Worm (Caenorhabditis elegans) whole organism, young adult: ENCODE results near the gene F54D5.15.

ENCODE experiments used
- B0035.1 ChIP-seq: sonication (generic microtip); optimal IDR thresholded peaks from 2 replicates; lab custom pipeline; 2016; ENCODE audit warnings: missing genetic modification characterization, mild to moderate bottlenecking, missing compliant biosample characterization, missing genotype, missing genetic modification reagents
- F22D6.2 ChIP-seq: sonication (generic microtip); optimal IDR thresholded peaks from 2 replicates; lab custom pipeline; 2016; ENCODE audit warnings: mild to moderate bottlenecking, missing genetic modification characterization, missing compliant biosample characterization
- F52B5.7 ChIP-seq: sonication (generic microtip); optimal IDR thresholded peaks from 2 replicates; lab custom pipeline; 2016; ENCODE audit warnings: mild to moderate bottlenecking, missing genetic modification characterization, missing compliant biosample characterization
- K11D2.4 ChIP-seq: fragments of 200-800 bp; sonication (Bioruptor generic); IDR thresholded peaks from 2 replicates; pipeline ENCODE4 v1.3.6; 2022; ENCODE audit warnings: missing genetic modification reagents, missing genetic modification characterization, missing compliant biosample characterization
- K12H6.12 ChIP-seq: fragments of 200-800 bp; sonication (Bioruptor generic); optimal IDR thresholded peaks from 2 replicates; lab custom pipeline; 2018; ENCODE audit warnings: mild to moderate bottlenecking, missing genetic modification characterization, missing compliant biosample characterization
- T26A5.8 ChIP-seq: sonication (generic microtip); optimal IDR thresholded peaks from 2 replicates; lab custom pipeline; 2016; ENCODE audit warnings: missing genetic modification characterization, missing compliant biosample characterization
- Y53F4B.3 ChIP-seq: fragments of 200-800 bp; sonication (Bioruptor generic); IDR thresholded peaks from 2 replicates; pipeline ENCODE4 v1.3.6; 2022; ENCODE audit warnings: missing genetic modification reagents, missing genetic modification characterization, missing compliant biosample characterization
- Y53G8AR.9 ChIP-seq: fragments of 200-800 bp; sonication (Bioruptor generic); conservative IDR thresholded peaks from 2 replicates; pipeline ENCODE4 v1.3.6; 2022; ENCODE audit warnings: missing genetic modification reagents, missing genetic modification characterization, missing compliant biosample characterization
- akir-1 ChIP-seq: fragments of 200-800 bp; sonication (Bioruptor generic); optimal IDR thresholded peaks from 2 replicates; lab custom pipeline; 2018; ENCODE audit warnings: mild to moderate bottlenecking, missing genetic modification characterization, moderate library complexity, missing compliant biosample characterization
- attf-5 ChIP-seq: fragments of 200-800 bp; sonication (Bioruptor generic); optimal IDR thresholded peaks from 2 replicates; lab custom pipeline; 2018; ENCODE audit warnings: mild to moderate bottlenecking, missing genetic modification characterization, missing compliant biosample characterization
- bed-1 ChIP-seq: fragments of 200-800 bp; sonication (Bioruptor generic); IDR thresholded peaks from 2 replicates; pipeline ENCODE4 v1.3.6; 2022; ENCODE audit warnings: missing genetic modification reagents, missing genetic modification characterization, missing compliant biosample characterization
- bed-2 ChIP-seq: fragments of 200-800 bp; sonication (Bioruptor generic); IDR thresholded peaks from 2 replicates; pipeline ENCODE4 v1.3.6; 2022; ENCODE audit warnings: missing genetic modification reagents, missing genetic modification characterization, missing compliant biosample characterization
- ceh-100 ChIP-seq: fragments of 200-800 bp; sonication (Bioruptor generic); IDR thresholded peaks from 2 replicates; pipeline ENCODE4 v1.3.6; 2022; ENCODE audit warnings: missing genetic modification reagents, missing genetic modification characterization, missing compliant biosample characterization
- ceh-27 ChIP-seq: fragments of 200-800 bp; sonication (Bioruptor generic); optimal IDR thresholded peaks from 2 replicates; lab custom pipeline; 2018; ENCODE audit warnings: mild to moderate bottlenecking, missing genetic modification characterization, moderate library complexity, missing compliant biosample characterization
- ceh-91 ChIP-seq: fragments of 200-800 bp; sonication (Bioruptor generic); IDR thresholded peaks from 2 replicates; pipeline ENCODE4 v1.3.6; 2022; ENCODE audit warnings: missing genetic modification reagents, missing genetic modification characterization, missing compliant biosample characterization
- chd-7 ChIP-seq: sonication (generic microtip); optimal IDR thresholded peaks from 2 replicates; lab custom pipeline; 2016; ENCODE audit warnings: mild to moderate bottlenecking, missing genetic modification characterization, moderate library complexity, missing compliant biosample characterization
- dpff-1 ChIP-seq: sonication (generic microtip); optimal IDR thresholded peaks from 2 replicates; lab custom pipeline; 2017; ENCODE audit warnings: mild to moderate bottlenecking, missing genetic modification characterization, missing compliant biosample characterization
- dpl-1 ChIP-seq: fragments of 150-350 bp; optimal IDR thresholded peaks from 2 replicates; lab custom pipeline; 2014; ENCODE audit warnings: missing biosample characterization, missing genetic modification reagents, missing genetic modification characterization
- egl-18 ChIP-seq: fragments of 200-800 bp; sonication (Bioruptor generic); IDR thresholded peaks from 2 replicates; pipeline ENCODE4 v1.3.6; 2022; ENCODE audit warnings: missing genetic modification reagents, missing genetic modification characterization, missing compliant biosample characterization
- egl-44 ChIP-seq: fragments of 200-800 bp; sonication (Bioruptor generic); IDR thresholded peaks from 2 replicates; pipeline ENCODE4 v1.3.6; 2022; ENCODE audit warnings: missing genetic modification reagents, missing genetic modification characterization, missing compliant biosample characterization
- gei-17 ChIP-seq: fragments of 200-800 bp; sonication (Bioruptor generic); optimal IDR thresholded peaks from 2 replicates; lab custom pipeline; 2018; ENCODE audit warnings: mild to moderate bottlenecking, missing genetic modification characterization, missing compliant biosample characterization
- him-1 ChIP-seq: sonication (generic microtip); optimal IDR thresholded peaks from 2 replicates; lab custom pipeline; 2016; ENCODE audit warnings: missing genotype, missing genetic modification reagents, missing genetic modification characterization, missing compliant biosample characterization
- hlh-26 ChIP-seq: fragments of 200-800 bp; sonication (Bioruptor generic); conservative IDR thresholded peaks from 2 replicates; pipeline ENCODE4 v1.3.6; 2022; ENCODE audit warnings: missing genetic modification reagents, missing genetic modification characterization, missing compliant biosample characterization
- hmg-1.2 ChIP-seq: fragments of 200-800 bp; sonication (Bioruptor generic); IDR thresholded peaks from 2 replicates; pipeline ENCODE4 v1.3.6; 2022; ENCODE audit warnings: missing genetic modification reagents, missing genetic modification characterization, missing compliant biosample characterization
- hrde-1 ChIP-seq: sonication (generic microtip); optimal IDR thresholded peaks from 2 replicates; lab custom pipeline; 2016; ENCODE audit warnings: missing genetic modification characterization, mild to moderate bottlenecking, missing compliant biosample characterization, moderate library complexity, missing genotype, missing genetic modification reagents, borderline replicate concordance
- lag-1 ChIP-seq: fragments of 200-800 bp; sonication (Bioruptor generic); IDR thresholded peaks from 2 replicates; pipeline ENCODE4 v1.3.6; 2022; ENCODE audit warnings: missing genetic modification reagents, missing genetic modification characterization, missing compliant biosample characterization
- lsy-27 ChIP-seq: sonication (generic microtip); optimal IDR thresholded peaks from 2 replicates; lab custom pipeline; 2017; ENCODE audit warnings: missing genetic modification characterization, mild to moderate bottlenecking, missing compliant biosample characterization, antibody characterized with exemption, missing genotype, borderline replicate concordance; ENCODE audit not compliant: insufficient read depth
- madf-8 ChIP-seq: fragments of 200-800 bp; sonication (Bioruptor generic); conservative IDR thresholded peaks from 2 replicates; pipeline ENCODE4 v1.3.6; 2022; ENCODE audit warnings: missing genetic modification reagents, missing genetic modification characterization, missing compliant biosample characterization
- mel-28 ChIP-seq: sonication (generic microtip); optimal IDR thresholded peaks from 2 replicates; lab custom pipeline; 2016; ENCODE audit warnings: borderline replicate concordance, mild to moderate bottlenecking, missing genetic modification characterization, missing compliant biosample characterization
- nfya-1 ChIP-seq: sonication (generic microtip); optimal IDR thresholded peaks from 2 replicates; lab custom pipeline; 2017; ENCODE audit warnings: antibody characterized with exemption, missing compliant biosample characterization, missing genetic modification characterization, borderline replicate concordance; ENCODE audit not compliant: insufficient read depth
- nfya-2 ChIP-seq: fragments of 200-800 bp; sonication (Bioruptor generic); IDR thresholded peaks from 2 replicates; pipeline ENCODE4 v1.3.6; 2022; ENCODE audit warnings: missing genetic modification reagents, missing genetic modification characterization, missing compliant biosample characterization
- nfyb-1 ChIP-seq: fragments of 200-800 bp; sonication (Bioruptor generic); IDR thresholded peaks from 2 replicates; pipeline ENCODE4 v1.3.6; 2022; ENCODE audit warnings: missing genetic modification reagents, missing genetic modification characterization, missing compliant biosample characterization
- nhr-120 ChIP-seq: fragments of 200-800 bp; sonication (Bioruptor generic); IDR thresholded peaks from 2 replicates; pipeline ENCODE4 v1.3.6; 2022; ENCODE audit warnings: missing genetic modification characterization, missing compliant biosample characterization
- nhr-90 ChIP-seq: sonication (generic microtip); optimal IDR thresholded peaks from 2 replicates; lab custom pipeline; 2016; ENCODE audit warnings: missing genotype, mild to moderate bottlenecking, missing genetic modification characterization, missing compliant biosample characterization
- rcor-1 ChIP-seq: fragments of 200-800 bp; sonication (Bioruptor generic); IDR thresholded peaks from 2 replicates; pipeline ENCODE4 v1.3.6; 2022; ENCODE audit warnings: missing genetic modification reagents, missing genetic modification characterization, missing compliant biosample characterization
- rec-8 ChIP-seq, 2 experiments: sonication (generic microtip); optimal IDR thresholded peaks; 2 replicates each; lab custom pipeline; 2016; ENCODE audit warnings: mild to moderate bottlenecking in 2 of 2, missing genetic modification characterization in 2 of 2, missing genetic modification reagents in 2 of 2, missing genotype in 2 of 2, missing biosample characterization in 1 of 2, missing compliant biosample characterization in 1 of 2, moderate library complexity in 1 of 2
- repo-1 ChIP-seq: sonication (generic microtip); optimal IDR thresholded peaks from 2 replicates; lab custom pipeline; 2017; ENCODE audit warnings: mild to moderate bottlenecking, missing genetic modification characterization, missing compliant biosample characterization
- rpc-1 ChIP-seq, 2 experiments: fragments of 150-350 bp in 1 of 2; sonication (generic microtip) in 1 of 2; optimal IDR thresholded peaks; 2 replicates each; lab custom pipeline; 2014 to 2018; ENCODE audit warnings: missing biosample characterization in 1 of 2, missing genetic modification characterization in 1 of 2, missing genetic modification reagents in 1 of 2, missing genotype in 1 of 2
- sdz-38 ChIP-seq: sonication (generic microtip); optimal IDR thresholded peaks from 2 replicates; lab custom pipeline; 2016; ENCODE audit warnings: missing genotype, missing genetic modification characterization, missing compliant biosample characterization
- snpc-3.4 ChIP-seq: sonication (generic microtip); optimal IDR thresholded peaks from 2 replicates; lab custom pipeline; 2017; ENCODE audit warnings: missing genetic modification characterization, mild to moderate bottlenecking, missing compliant biosample characterization, antibody characterized with exemption, moderate library complexity, missing genotype, missing genetic modification reagents
- sptf-2 ChIP-seq: fragments of 200-800 bp; sonication (Bioruptor generic); optimal IDR thresholded peaks from 2 replicates; lab custom pipeline; 2018; ENCODE audit warnings: mild to moderate bottlenecking, missing genetic modification characterization, missing compliant biosample characterization
- tbx-9 ChIP-seq: sonication (generic microtip); optimal IDR thresholded peaks from 2 replicates; lab custom pipeline; 2016; ENCODE audit warnings: borderline replicate concordance, missing genetic modification characterization, inconsistent platforms, missing compliant biosample characterization
- zim-3 ChIP-seq: sonication (generic microtip); optimal IDR thresholded peaks from 2 replicates; lab custom pipeline; 2017; ENCODE audit warnings: mild to moderate bottlenecking, missing genetic modification characterization, moderate library complexity, missing compliant biosample characterization
- ztf-18 ChIP-seq: sonication (generic microtip); optimal IDR thresholded peaks from 2 replicates; lab custom pipeline; 2016; ENCODE audit warnings: missing genotype, mild to moderate bottlenecking, missing genetic modification characterization, missing compliant biosample characterization
- ztf-25 ChIP-seq: fragments of 200-800 bp; sonication (Bioruptor generic); IDR thresholded peaks from 2 replicates; pipeline ENCODE4 v1.3.6; 2022; ENCODE audit warnings: missing genetic modification reagents, missing genetic modification characterization, missing compliant biosample characterization
- ztf-28 ChIP-seq: fragments of 200-800 bp; sonication (Bioruptor generic); IDR thresholded peaks from 2 replicates; pipeline ENCODE4 v1.3.6; 2022; ENCODE audit warnings: missing genetic modification reagents, missing genetic modification characterization, missing compliant biosample characterization

The F54D5.15 gene

ce11 chrII:11545299-11545951 lies 18.6 kb downstream of the F54D5.15 start, which contains the start of gene dnj-13 (continued):
- TF ChIP-seq rpc-1 (optimal IDR thresholded peaks at IDR 0.05; lab: Kevin White, UChicago) (peak; percentile 79), rpc-1 (tag; optimal IDR thresholded peaks at IDR 0.05; lab: Kevin White, UChicago) (no peak), hrde-1 (tag; lab: Kevin White, UChicago) (peak; percentile 14), ceh-100 (GFP tag; lab: Robert Waterston, UW) (peak; percentile 93), Y53G8AR.9 (GFP tag; lab: Robert Waterston, UW) (peak; percentile 98), rec-8 (tag; optimal IDR thresholded peaks at IDR 0.05; lab: Kevin White, UChicago) (no peak), repo-1 (peak; percentile 91), K11D2.4 (GFP tag; lab: Robert Waterston, UW) (peak; percentile 96), attf-5 (GFP tag; lab: Kevin White, UChicago) (peak; percentile 85), nhr-120 (GFP tag; lab: Robert Waterston, UW) (no peak), dpl-1 (GFP tag; lab: Kevin White, UChicago) (peak; percentile 6), sptf-2 (no peak), bed-2 (GFP tag; lab: Robert Waterston, UW) (peak; percentile 43; the same call in 1 of the 2 replicates), hmg-1.2 (GFP tag; lab: Robert Waterston, UW) (peak; percentile 79), ceh-91 (GFP tag; lab: Robert Waterston, UW) (peak; percentile 83), ztf-18 (tag; lab: Kevin White, UChicago) (peak; percentile 60), nfyb-1 (GFP tag; lab: Robert Waterston, UW) (peak; percentile 97), bed-1 (GFP tag; lab: Robert Waterston, UW) (no peak), K12H6.12 (tag; lab: Kevin White, UChicago) (peak; percentile 95), T26A5.8 (tag; lab: Kevin White, UChicago) (peak; percentile 55), nfya-1 (tag; lab: Kevin White, UChicago) (no peak), egl-44 (peak; percentile 89), lsy-27 (tag; lab: Kevin White, UChicago) (no peak), Y53F4B.3 (GFP tag; lab: Robert Waterston, UW) (peak; percentile 36; the same call in 1 of the 2 replicates), nfya-2 (GFP tag; lab: Robert Waterston, UW) (no peak), tbx-9 (tag; lab: Kevin White, UChicago) (peak; percentile 87), hlh-26 (GFP tag; lab: Robert Waterston, UW) (no peak), lag-1 (GFP tag; lab: Robert Waterston, UW) (no peak), rcor-1 (GFP tag; lab: Robert Waterston, UW) (peak; percentile 94), ztf-25 (peak; percentile 85; the same call in 1 of the 2 replicates), nhr-90 (tag; lab: Kevin White, UChicago) (peak; percentile 49), F52B5.7 (peak; percentile 95), F22D6.2 (tag; lab: Kevin White, UChicago) (peak; percentile 81), egl-18 (GFP tag; lab: Robert Waterston, UW) (peak; percentile 92), dpff-1 (peak; percentile 58), sdz-38 (no peak), B0035.1 (peak; percentile 39), ceh-27 (GFP tag; lab: Kevin White, UChicago) (peak; percentile 97), madf-8 (GFP tag; lab: Robert Waterston, UW) (peak; percentile 77), ztf-28 (GFP tag; lab: Robert Waterston, UW) (peak; percentile 83; the same call in 1 of the 2 replicates), snpc-3.4 (peak; percentile 74), him-1 (tag; lab: Kevin White, UChicago) (no peak), zim-3 (tag; lab: Kevin White, UChicago) (peak; percentile 89), mel-28 (peak; percentile 60), chd-7 (tag; lab: Kevin White, UChicago) (peak; percentile 98), gei-17 (GFP tag; lab: Kevin White, UChicago) (peak; percentile 86), akir-1 (GFP tag; lab: Kevin White, UChicago) (peak; percentile 89)
